Worm (Caenorhabditis elegans): ENCODE data around the gene C13F10.6.

DNA sequence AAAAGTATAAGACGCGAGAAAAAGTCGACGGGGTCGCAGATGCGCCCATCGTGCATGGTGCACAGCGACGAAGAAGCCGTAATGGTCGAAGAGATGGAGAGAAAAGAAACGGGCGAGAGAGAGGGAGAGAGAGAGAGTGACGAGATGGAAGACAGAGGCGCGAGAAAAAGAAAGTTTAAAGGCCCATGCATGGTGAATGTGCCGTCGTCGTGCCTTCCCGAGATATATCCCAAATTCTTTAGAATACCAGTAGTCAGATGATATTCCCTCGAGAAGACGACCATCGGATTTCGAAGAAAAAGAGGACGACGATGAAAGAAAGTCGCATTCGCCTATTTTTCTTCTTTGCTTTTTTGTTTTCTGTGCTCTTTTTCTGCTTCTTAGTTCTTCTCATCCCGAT, 4.8 kb downstream of the C13F10.6 start:
- TF ChIP-seq med-1 (GFP tag; optimal IDR thresholded peaks at IDR 0.05; ENCODE audit: insufficient read depth), result no peak
- TF ChIP-seq flt-1 (GFP tag; IDR thresholded peaks at IDR 0.05), result no peak
- TF ChIP-seq klf-2 (GFP tag; conservative IDR thresholded peaks at IDR 0.05), result no peak
- TF ChIP-seq tab-1 (GFP tag; IDR thresholded peaks at IDR 0.05), result no peak
- TF ChIP-seq ref-1 (GFP tag; conservative IDR thresholded peaks at IDR 0.05), result no peak

Data from whole organism, midembryonic.